Worm (Caenorhabditis elegans): ENCODE results near the gene C17G10.13.

- no peak for TF ChIP-seq ztf-23 (GFP tag; IDR thresholded peaks at IDR 0.05)
- TF ChIP-seq T22C8.4 (GFP tag; IDR thresholded peaks at IDR 0.05): no peak
- TF ChIP-seq klf-2 (GFP tag; conservative IDR thresholded peaks at IDR 0.05): no peak
- TF ChIP-seq flt-1 (GFP tag; IDR thresholded peaks at IDR 0.05): no peak
- TF ChIP-seq cog-1 (tag; optimal IDR thresholded peaks at IDR 0.05): no peak
- TF ChIP-seq med-1 (GFP tag; optimal IDR thresholded peaks at IDR 0.05; ENCODE audit: insufficient read depth): no peak
Measured at ce11 chrII:5589690-5590089, at the start of gene C17G10.13.

All from whole organism, midembryonic.